Worm (Caenorhabditis elegans) whole organism, L1 larva: Measurements from ENCODE around the gene Y45F10B.8.
"Not testable (repeated sequence)": the region's sequence is repeated elsewhere in the genome, so short reads cannot be mapped to it uniquely, and the experiment has no call there.

ENCODE experiments used
- efl-1 ChIP-seq, 4 experiments: fragments of 150-350 bp; optimal IDR thresholded peaks in 3 of 4; peaks in 1 of 4; 1 replicate in 1 of 4; 2 replicates in 3 of 4; lab custom pipeline; 2014; ENCODE audit warnings: missing biosample characterization in 2 of 4, missing genetic modification characterization in 2 of 4, missing genetic modification reagents in 2 of 4
- elt-2 ChIP-seq: sonication (generic microtip); optimal IDR thresholded peaks from 2 replicates; lab custom pipeline; 2016; ENCODE audit warnings: missing genetic modification characterization, mild to moderate bottlenecking, inconsistent platforms, missing compliant biosample characterization, missing genetic modification reagents
- elt-3 ChIP-seq, 6 experiments: fragments of 150-350 bp in 1 of 6; sonication (generic microtip); optimal IDR thresholded peaks; 2 replicates each; lab custom pipeline; 2017 to 2018; ENCODE audit warnings: missing biosample characterization in 6 of 6, missing genetic modification characterization in 6 of 6, inconsistent platforms in 1 of 6
- lin-15B ChIP-seq: fragments of 150-350 bp; sonication (generic microtip); optimal IDR thresholded peaks from 3 replicates; lab custom pipeline; 2014; ENCODE audit warnings: missing biosample characterization, missing genetic modification characterization
- pqm-1 ChIP-seq: sonication (generic microtip); optimal IDR thresholded peaks from 3 replicates; lab custom pipeline; 2017; ENCODE audit warnings: missing biosample characterization, missing genetic modification characterization

DNA sequence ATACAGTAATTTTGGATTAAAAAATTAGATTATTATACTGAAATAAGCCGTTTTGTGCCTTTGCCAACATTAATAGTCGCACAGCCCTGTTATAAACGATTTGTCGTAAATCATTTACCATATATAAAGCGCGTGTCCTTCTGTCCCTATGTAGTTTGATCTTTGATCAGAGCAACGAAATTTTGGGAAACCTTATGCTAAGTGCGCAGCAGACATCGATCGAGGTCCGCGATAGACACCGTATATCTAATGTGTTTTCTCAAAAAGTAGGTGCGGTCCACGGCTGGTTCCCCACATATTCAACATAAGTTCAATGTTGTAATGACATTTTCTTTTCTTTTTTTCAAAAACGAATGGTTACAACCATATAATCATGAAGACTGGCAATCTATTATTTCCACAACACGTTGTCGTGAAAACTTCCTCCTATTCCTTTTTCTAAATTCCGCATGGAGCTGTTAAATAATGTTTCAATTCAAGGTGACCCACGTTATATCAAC lies 10.5 kb upstream of the Y45F10B.8 start, which contains the start of gene sru-9:
- TF ChIP-seq elt-3 (tag; optimal IDR thresholded peaks at IDR 0.05; lab: Kevin White, UChicago); efl-1 (optimal IDR thresholded peaks at IDR 0.05; lab: Kevin White, UChicago); efl-1 (GFP tag; optimal IDR thresholded peaks at IDR 0.05 in 1 of 2; lab: Kevin White, UChicago); elt-2; lin-15B; pqm-1 (tag; lab: Kevin White, UChicago): not testable (repeated sequence)
